Fruit fly (Drosophila melanogaster) whole organism, pupa: ENCODE results near the gene CG45071.

Experiments used
- CG10348 ChIP-seq: fragments of 200-800 bp; sonication (Bioruptor generic); IDR thresholded peaks from 2 replicates; pipeline ENCODE4 v1.3.6; 2022; ENCODE audit warnings: missing biosample characterization, missing genetic modification characterization
- CG12605 ChIP-seq: fragments of 200-800 bp; sonication (Bioruptor generic); IDR thresholded peaks from 2 replicates; pipeline ENCODE4 v1.3.6; 2022; ENCODE audit warnings: missing biosample characterization, missing genetic modification characterization
- CG13204 ChIP-seq: fragments of 200-800 bp; sonication (Bioruptor generic); optimal IDR thresholded peaks from 2 replicates; lab custom pipeline; 2018; ENCODE audit warnings: missing biosample characterization, mild to moderate bottlenecking, missing genetic modification characterization, moderate library complexity
- CG14655 ChIP-seq: fragments of 200-800 bp; sonication (Bioruptor generic); optimal IDR thresholded peaks from 3 replicates; lab custom pipeline; 2017; ENCODE audit warnings: mild to moderate bottlenecking, missing biosample characterization, missing genetic modification reagents, missing genetic modification characterization
- CG15710 ChIP-seq: fragments of 200-800 bp; sonication (Bioruptor generic); optimal IDR thresholded peaks from 2 replicates; lab custom pipeline; 2018; ENCODE audit warnings: missing biosample characterization, mild to moderate bottlenecking, missing genetic modification characterization, moderate library complexity
- CG17806 ChIP-seq: fragments of 200-800 bp; sonication (Bioruptor generic); optimal IDR thresholded peaks from 2 replicates; lab custom pipeline; 2018; ENCODE audit warnings: missing biosample characterization, mild to moderate bottlenecking, missing genetic modification characterization, moderate library complexity
- CG32121 ChIP-seq: fragments of 200-800 bp; sonication (Bioruptor generic); IDR thresholded peaks from 2 replicates; pipeline ENCODE4 v1.3.6; 2022; ENCODE audit warnings: missing biosample characterization, missing genetic modification characterization
- CG34367 ChIP-seq: fragments of 200-800 bp; sonication (Bioruptor generic); optimal IDR thresholded peaks from 2 replicates; lab custom pipeline; 2018; ENCODE audit warnings: missing biosample characterization, mild to moderate bottlenecking, missing genetic modification characterization
- CG4496 ChIP-seq: fragments of 200-800 bp; sonication (Bioruptor generic); IDR thresholded peaks from 3 replicates; pipeline ENCODE4 v1.3.6; 2022; ENCODE audit warnings: missing biosample characterization, missing genetic modification characterization
- CG8159 ChIP-seq: fragments of 200-800 bp; sonication (Bioruptor generic); optimal IDR thresholded peaks from 3 replicates; lab custom pipeline; 2018; ENCODE audit warnings: missing biosample characterization, mild to moderate bottlenecking, missing genetic modification characterization, moderate library complexity
- CG8301 ChIP-seq: fragments of 200-800 bp; sonication (Bioruptor generic); optimal IDR thresholded peaks from 2 replicates; lab custom pipeline; 2018; ENCODE audit warnings: missing biosample characterization, mild to moderate bottlenecking, missing genetic modification characterization
- CG9948 ChIP-seq: fragments of 200-800 bp; sonication (Bioruptor generic); optimal IDR thresholded peaks from 2 replicates; lab custom pipeline; 2018; ENCODE audit warnings: missing biosample characterization, mild to moderate bottlenecking, missing genetic modification characterization, moderate library complexity
- D1 ChIP-seq: fragments of 200-800 bp; sonication (Bioruptor generic); optimal IDR thresholded peaks from 2 replicates; lab custom pipeline; 2018; ENCODE audit warnings: missing biosample characterization, mild to moderate bottlenecking, missing genetic modification characterization, moderate library complexity
- EcR ChIP-seq: fragments of 200-800 bp; sonication (Bioruptor generic); optimal IDR thresholded peaks from 3 replicates; lab custom pipeline; 2019; ENCODE audit warnings: missing biosample characterization, missing genetic modification characterization, mild to moderate bottlenecking, moderate library complexity, missing genetic modification reagents
- Ets98B ChIP-seq: fragments of 200-800 bp; sonication (Bioruptor generic); IDR thresholded peaks from 2 replicates; pipeline ENCODE4 v1.3.6; 2022; ENCODE audit warnings: missing biosample characterization, missing genetic modification characterization
- Pif1A ChIP-seq: fragments of 200-800 bp; sonication (Bioruptor generic); optimal IDR thresholded peaks from 3 replicates; lab custom pipeline; 2016; ENCODE audit warnings: missing biosample characterization, missing genetic modification characterization
- Pif1B ChIP-seq: fragments of 200-800 bp; sonication (Bioruptor generic); optimal IDR thresholded peaks from 3 replicates; lab custom pipeline; 2016; ENCODE audit warnings: missing biosample characterization, missing genetic modification characterization
- Snoo ChIP-seq: fragments of 200-800 bp; sonication (Bioruptor generic); optimal IDR thresholded peaks from 3 replicates; lab custom pipeline; 2017; ENCODE audit warnings: missing biosample characterization, mild to moderate bottlenecking, missing genetic modification characterization, inconsistent platforms
- fd96Ca ChIP-seq: fragments of 200-800 bp; sonication (Bioruptor generic); IDR thresholded peaks from 3 replicates; pipeline ENCODE4 v1.3.6; 2022; ENCODE audit warnings: missing biosample characterization, missing genetic modification characterization
- gl ChIP-seq: fragments of 200-800 bp; sonication (Bioruptor generic); optimal IDR thresholded peaks from 2 replicates; lab custom pipeline; 2018; ENCODE audit warnings: missing biosample characterization, mild to moderate bottlenecking, missing genetic modification characterization
- rn ChIP-seq: fragments of 200-800 bp; sonication (Bioruptor generic); IDR thresholded peaks from 2 replicates; pipeline ENCODE4 v1.3.6; 2022; ENCODE audit warnings: missing biosample characterization, missing genetic modification characterization

CG45071 gene

DNA sequence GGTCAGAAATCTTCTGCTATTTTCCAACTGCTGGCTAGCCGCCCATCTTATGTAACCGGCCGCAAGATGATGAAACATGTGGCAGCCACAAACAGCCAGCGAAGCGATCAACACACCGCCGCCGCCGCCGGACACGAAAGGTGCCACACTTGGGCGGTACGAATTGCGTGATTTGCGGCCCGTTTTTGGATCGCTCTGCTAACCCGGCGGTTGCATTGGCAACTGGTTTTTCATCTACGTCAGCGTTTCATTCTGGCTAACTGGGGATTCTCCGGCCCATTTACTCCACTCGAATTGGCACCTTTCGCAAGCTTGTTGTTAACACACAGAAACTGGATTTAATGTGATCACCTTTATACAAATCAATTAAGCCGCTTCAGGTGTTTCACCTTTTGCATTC lies 18.1 kb downstream of the CG45071 start:
- TF ChIP-seq gl (tag; lab: Kevin White, UChicago) (no peak), CG15710 (no peak), Ets98B (GFP tag; lab: Robert Waterston, UW) (no peak), CG10348 (GFP tag; lab: Robert Waterston, UW) (no peak), CG14655 (no peak), CG13204 (GFP tag; lab: Kevin White, UChicago) (peak; percentile 83), CG17806 (tag; lab: Kevin White, UChicago) (no peak), Pif1B (no peak), Pif1A (GFP tag; lab: Kevin White, UChicago) (no peak), CG8301 (tag; lab: Kevin White, UChicago) (no peak), rn (GFP tag; lab: Robert Waterston, UW) (no peak), CG9948 (tag; lab: Kevin White, UChicago) (no peak), EcR (peak; percentile 88), CG4496 (GFP tag; lab: Robert Waterston, UW) (no peak), CG12605 (GFP tag; lab: Robert Waterston, UW) (no peak), CG8159 (tag; lab: Kevin White, UChicago) (no peak), D1 (no peak), CG32121 (GFP tag; lab: Robert Waterston, UW) (no peak)

DNA sequence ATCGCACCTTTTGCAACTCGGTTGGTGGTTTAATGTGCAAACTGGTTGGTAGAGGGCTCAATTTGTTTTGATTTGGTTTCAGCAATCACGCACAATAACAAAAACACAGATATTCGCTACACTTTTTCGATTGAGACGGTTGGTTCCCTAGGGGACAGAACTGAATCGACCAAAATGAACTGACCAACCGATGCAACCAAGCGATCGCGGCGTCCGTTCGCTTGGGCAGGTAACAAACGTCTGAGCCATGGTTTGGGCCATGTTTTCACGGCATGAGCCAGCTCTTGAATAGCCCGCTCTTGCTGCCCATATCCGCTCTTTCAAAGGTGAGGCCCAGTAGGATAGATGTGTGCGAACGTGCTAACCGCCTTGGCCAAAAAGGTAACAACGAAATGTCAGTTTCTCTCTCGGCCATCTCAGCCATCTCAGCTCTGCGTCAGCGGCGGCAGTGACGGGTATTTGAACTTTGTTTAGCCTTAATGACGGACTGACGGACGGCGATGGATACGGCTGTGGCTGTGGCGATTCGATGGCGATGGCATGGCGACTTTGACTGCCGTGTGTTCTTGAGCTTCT lies 19.5 kb downstream of the CG45071 start, which contains the start of gene CG16959:
Gene CG16959, minus strand, starts transcription at position 245 of the 576 bp plus-strand sequence.
- TF ChIP-seq CG8301 (tag; lab: Kevin White, UChicago) (no peak), EcR (peak; percentile 95), CG13204 (GFP tag; lab: Kevin White, UChicago) (peak; percentile 74)

dm6 chr3L:15125717-15126116 lies 20.0 kb downstream of the CG45071 start:
- TF ChIP-seq CG8301 (tag; lab: Kevin White, UChicago) (peak; percentile 51), CG13204 (GFP tag; lab: Kevin White, UChicago) (no peak), CG9948 (tag; lab: Kevin White, UChicago) (peak; percentile 30)

- no peak for TF ChIP-seq CG8159 (tag; lab: Kevin White, UChicago)
- no peak for TF ChIP-seq CG17806 (tag; lab: Kevin White, UChicago)
- no peak for TF ChIP-seq CG8301 (tag; lab: Kevin White, UChicago)
- TF ChIP-seq gl (tag; lab: Kevin White, UChicago) = no peak
- no peak for TF ChIP-seq Pif1B
- no peak for TF ChIP-seq CG9948 (tag; lab: Kevin White, UChicago)
- no peak for TF ChIP-seq rn (GFP tag; lab: Robert Waterston, UW)
- TF ChIP-seq CG12605 (GFP tag; lab: Robert Waterston, UW) = no peak
- TF ChIP-seq CG13204 (GFP tag; lab: Kevin White, UChicago) = no peak
- no peak for TF ChIP-seq Ets98B (GFP tag; lab: Robert Waterston, UW)
- no peak for TF ChIP-seq CG4496 (GFP tag; lab: Robert Waterston, UW)
- TF ChIP-seq EcR = no peak
- TF ChIP-seq CG14655 = no peak
- TF ChIP-seq fd96Ca = no peak
- no peak for TF ChIP-seq Pif1A (GFP tag; lab: Kevin White, UChicago)
- TF ChIP-seq D1 = no peak
- TF ChIP-seq CG15710 = no peak
- TF ChIP-seq CG32121 (GFP tag; lab: Robert Waterston, UW) = no peak
- TF ChIP-seq CG34367 (tag; lab: Kevin White, UChicago) = no peak
- TF ChIP-seq Snoo (tag; lab: Kevin White, UChicago) = no peak
Measured at dm6 chr3L:15131278-15131677, 25.6 kb downstream of the CG45071 start, which contains the start of gene CG13457. CG13457 (minus strand) TSS chr3L:15131378.

dm6 chr3L:15136659-15137572 lies 31.2 kb downstream of the CG45071 start, which contains the start of gene CG12316:
CG12316 (minus strand) TSS chr3L:15136934.
- TF ChIP-seq D1 = peak; percentile 80
- peak; percentile 77 for TF ChIP-seq rn (GFP tag; lab: Robert Waterston, UW)
- peak; percentile 94 for TF ChIP-seq CG4496 (GFP tag; lab: Robert Waterston, UW)
- TF ChIP-seq Ets98B (GFP tag; lab: Robert Waterston, UW) = peak; percentile 89
- peak; percentile 92 for TF ChIP-seq CG32121 (GFP tag; lab: Robert Waterston, UW)
- peak; percentile 96 for TF ChIP-seq Snoo (tag; lab: Kevin White, UChicago)
- TF ChIP-seq gl (tag; lab: Kevin White, UChicago) = peak; percentile 94
- TF ChIP-seq CG15710 = peak; percentile 94
- peak; percentile 89 for TF ChIP-seq CG12605 (GFP tag; lab: Robert Waterston, UW)
- peak; percentile 95 for TF ChIP-seq CG14655
- TF ChIP-seq CG8301 (tag; lab: Kevin White, UChicago) = peak; percentile 95
- peak; percentile 96 for TF ChIP-seq fd96Ca
- no peak for TF ChIP-seq CG10348 (GFP tag; lab: Robert Waterston, UW)
- peak; percentile 95 for TF ChIP-seq CG8159 (tag; lab: Kevin White, UChicago)
- TF ChIP-seq CG17806 (tag; lab: Kevin White, UChicago) = peak; percentile 93
- peak; percentile 61 for TF ChIP-seq EcR
- peak; percentile 95 for TF ChIP-seq CG34367 (tag; lab: Kevin White, UChicago)
- peak; percentile 89 for TF ChIP-seq CG9948 (tag; lab: Kevin White, UChicago)
- TF ChIP-seq Pif1B = peak; percentile 97
- TF ChIP-seq CG13204 (GFP tag; lab: Kevin White, UChicago) = peak; percentile 91
- TF ChIP-seq Pif1A (GFP tag; lab: Kevin White, UChicago) = peak; percentile 98
